Worm (Caenorhabditis elegans) whole organism, mixed stage, embryonic: Measurements from ENCODE around the gene rpb-6.

Experiments used
- M03D4.4 ChIP-seq: sonication (generic microtip); optimal IDR thresholded peaks from 2 replicates; lab custom pipeline; 2017; ENCODE audit warnings: mild to moderate bottlenecking, missing genetic modification characterization, missing compliant biosample characterization
- bed-3 ChIP-seq: fragments of 200-800 bp; sonication (Bioruptor generic); optimal IDR thresholded peaks from 3 replicates; lab custom pipeline; 2018; ENCODE audit warnings: mild to moderate bottlenecking, missing genetic modification characterization, moderate library complexity, missing compliant biosample characterization
- ceh-39 ChIP-seq: fragments of 150-350 bp; optimal IDR thresholded peaks from 2 replicates; lab custom pipeline; 2014; ENCODE audit warnings: missing biosample characterization, missing genetic modification characterization
- ceh-43 ChIP-seq: fragments of 200-800 bp; sonication (Bioruptor generic); optimal IDR thresholded peaks from 2 replicates; lab custom pipeline; 2018; ENCODE audit warnings: mild to moderate bottlenecking, missing genetic modification characterization, moderate library complexity, missing compliant biosample characterization
- ces-1 ChIP-seq: fragments of 150-350 bp; optimal IDR thresholded peaks from 2 replicates; lab custom pipeline; 2014; ENCODE audit warnings: missing biosample characterization, missing genetic modification reagents, missing genetic modification characterization
- cnd-1 ChIP-seq: fragments of 200-800 bp; sonication (Bioruptor generic); optimal IDR thresholded peaks from 2 replicates; lab custom pipeline; 2018; ENCODE audit warnings: mild to moderate bottlenecking, missing genetic modification characterization, missing compliant biosample characterization
- drap-1 ChIP-seq: fragments of 200-800 bp; sonication (Bioruptor generic); optimal IDR thresholded peaks from 3 replicates; lab custom pipeline; 2018; ENCODE audit warnings: mild to moderate bottlenecking, missing genetic modification characterization, missing compliant biosample characterization
- elt-1 ChIP-seq: sonication (generic microtip); optimal IDR thresholded peaks from 2 replicates; lab custom pipeline; 2017; ENCODE audit warnings: missing genetic modification characterization, mild to moderate bottlenecking, missing compliant biosample characterization, antibody characterized with exemption, moderate library complexity, borderline replicate concordance; ENCODE audit not compliant: insufficient read depth
- elt-3 ChIP-seq: fragments of 150-350 bp; optimal IDR thresholded peaks from 2 replicates; lab custom pipeline; 2014; ENCODE audit warnings: missing biosample characterization, missing genetic modification characterization
- flh-1 ChIP-seq: fragments of 200-800 bp; sonication (Bioruptor generic); optimal IDR thresholded peaks from 2 replicates; lab custom pipeline; 2018; ENCODE audit warnings: mild to moderate bottlenecking, missing genetic modification characterization, moderate library complexity, missing compliant biosample characterization
- ham-2 ChIP-seq: fragments of 200-800 bp; sonication (Bioruptor generic); optimal IDR thresholded peaks from 2 replicates; lab custom pipeline; 2018; ENCODE audit warnings: mild to moderate bottlenecking, missing genetic modification characterization, missing compliant biosample characterization
- lin-13 ChIP-seq: fragments of 150-350 bp; optimal IDR thresholded peaks from 2 replicates; lab custom pipeline; 2014; ENCODE audit warnings: missing biosample characterization, missing genetic modification characterization
- lsy-2 ChIP-seq: fragments of 150-350 bp; optimal IDR thresholded peaks from 2 replicates; lab custom pipeline; 2014; ENCODE audit warnings: missing biosample characterization, missing genetic modification characterization
- mep-1 ChIP-seq: fragments of 150-350 bp; optimal IDR thresholded peaks from 2 replicates; lab custom pipeline; 2017; ENCODE audit warnings: missing biosample characterization, missing genetic modification reagents, missing genetic modification characterization, inconsistent platforms
- mls-2 ChIP-seq: sonication (generic microtip); optimal IDR thresholded peaks from 2 replicates; lab custom pipeline; 2016; ENCODE audit warnings: mild to moderate bottlenecking, missing genetic modification characterization, moderate library complexity, missing compliant biosample characterization
- nhr-12 ChIP-seq: fragments of 150-350 bp; optimal IDR thresholded peaks from 2 replicates; lab custom pipeline; 2014; ENCODE audit warnings: missing biosample characterization, missing genetic modification characterization
- nhr-2 ChIP-seq: fragments of 150-350 bp; optimal IDR thresholded peaks from 2 replicates; lab custom pipeline; 2014; ENCODE audit warnings: missing biosample characterization, missing genetic modification characterization
- nhr-237 ChIP-seq: fragments of 150-350 bp; optimal IDR thresholded peaks from 2 replicates; lab custom pipeline; 2014; ENCODE audit warnings: missing biosample characterization, missing genetic modification characterization
- nhr-28 ChIP-seq: fragments of 150-350 bp; optimal IDR thresholded peaks from 2 replicates; lab custom pipeline; 2014; ENCODE audit warnings: missing biosample characterization, missing genetic modification characterization
- nhr-76 ChIP-seq: sonication (generic microtip); optimal IDR thresholded peaks from 2 replicates; lab custom pipeline; 2017; ENCODE audit warnings: missing biosample characterization, missing genetic modification characterization
- pha-4 ChIP-seq: fragments of 150-350 bp; optimal IDR thresholded peaks from 2 replicates; lab custom pipeline; 2018; ENCODE audit warnings: missing biosample characterization, missing genetic modification reagents, missing genetic modification characterization
- sem-2 ChIP-seq: fragments of 200-800 bp; sonication (Bioruptor generic); optimal IDR thresholded peaks from 2 replicates; lab custom pipeline; 2018; ENCODE audit warnings: mild to moderate bottlenecking, missing genetic modification characterization, missing compliant biosample characterization
- sptf-1 ChIP-seq: sonication (generic microtip); optimal IDR thresholded peaks from 2 replicates; lab custom pipeline; 2017; ENCODE audit warnings: mild to moderate bottlenecking, missing genetic modification characterization, moderate library complexity, missing compliant biosample characterization
- unc-120 ChIP-seq: sonication (generic microtip); optimal IDR thresholded peaks from 2 replicates; lab custom pipeline; 2017; ENCODE audit warnings: missing genetic modification characterization, missing compliant biosample characterization; ENCODE audit not compliant: poor library complexity, severe bottlenecking
- unc-39 ChIP-seq: fragments of 150-350 bp; optimal IDR thresholded peaks from 2 replicates; lab custom pipeline; 2014; ENCODE audit warnings: missing biosample characterization, missing genetic modification characterization
- unc-62 ChIP-seq: fragments of 150-350 bp; optimal IDR thresholded peaks from 2 replicates; lab custom pipeline; 2014; ENCODE audit warnings: missing biosample characterization, missing genetic modification reagents, missing genetic modification characterization
- zip-8 ChIP-seq: fragments of 150-350 bp; optimal IDR thresholded peaks from 2 replicates; lab custom pipeline; 2014; ENCODE audit warnings: missing biosample characterization, missing genetic modification characterization

Gene rpb-6

DNA sequence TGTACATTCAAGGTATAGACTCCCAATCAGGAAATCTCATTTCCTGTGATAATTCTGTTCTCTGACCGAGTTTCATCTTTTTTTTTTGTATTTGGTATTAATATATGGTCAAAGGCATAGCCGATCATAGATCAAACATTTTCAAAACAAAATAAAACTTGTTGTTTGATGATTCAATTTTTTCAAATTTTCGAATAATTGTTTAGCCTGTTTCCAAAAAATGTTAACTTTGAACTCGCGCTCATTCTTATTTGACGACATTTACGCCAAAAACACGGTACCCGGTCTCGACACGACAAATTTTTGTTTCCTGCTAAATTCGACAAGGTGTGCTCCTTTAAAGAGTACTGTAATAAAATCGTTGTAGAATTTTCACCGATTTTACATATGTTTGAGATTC, 29.6 kb downstream of the rpb-6 start:
- TF ChIP-seq unc-62 (GFP tag; lab: Kevin White, UChicago) (no peak), sptf-1 (tag; lab: Kevin White, UChicago) (no peak), nhr-12 (tag; lab: Kevin White, UChicago) (no peak), drap-1 (GFP tag; lab: Kevin White, UChicago) (no peak), ceh-43 (GFP tag; lab: Kevin White, UChicago) (no peak), ces-1 (no peak), unc-39 (no peak), bed-3 (GFP tag; lab: Kevin White, UChicago) (no peak), nhr-237 (no peak), elt-1 (tag; lab: Kevin White, UChicago) (no peak), ceh-39 (tag; lab: Kevin White, UChicago) (no peak), sem-2 (GFP tag; lab: Kevin White, UChicago) (no peak), lsy-2 (tag; lab: Kevin White, UChicago) (no peak), zip-8 (tag; lab: Kevin White, UChicago) (no peak)
- TF ChIP-seq, all 35 proteins: peak for 0

DNA sequence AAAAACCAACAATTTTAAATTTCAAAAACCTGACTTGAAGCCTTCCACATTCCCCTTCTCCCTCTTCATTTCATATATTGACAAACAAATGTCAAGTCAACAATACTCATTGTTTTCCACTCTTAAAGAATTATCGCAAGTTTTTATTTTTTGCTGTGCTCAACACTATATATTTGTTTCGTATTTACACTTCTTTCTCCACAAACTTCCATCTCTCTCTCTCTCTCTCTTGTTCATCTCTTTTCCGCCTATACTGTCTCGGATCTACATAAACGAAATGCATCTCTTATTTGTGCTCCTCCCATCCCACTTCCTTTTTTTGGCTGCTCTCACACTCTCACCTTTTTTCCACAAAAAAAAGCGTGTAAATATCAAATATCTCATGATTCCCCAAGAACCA, 33.6 kb downstream of the rpb-6 start, which contains the start of gene C14A4.12:
Gene C14A4.12, plus strand, starts transcription at position 301 of the 400 bp plus-strand sequence.
- TF ChIP-seq bed-3 (GFP tag; lab: Kevin White, UChicago) (no peak), pha-4 (peak; percentile 14), M03D4.4 (tag; lab: Kevin White, UChicago) (no peak)

DNA sequence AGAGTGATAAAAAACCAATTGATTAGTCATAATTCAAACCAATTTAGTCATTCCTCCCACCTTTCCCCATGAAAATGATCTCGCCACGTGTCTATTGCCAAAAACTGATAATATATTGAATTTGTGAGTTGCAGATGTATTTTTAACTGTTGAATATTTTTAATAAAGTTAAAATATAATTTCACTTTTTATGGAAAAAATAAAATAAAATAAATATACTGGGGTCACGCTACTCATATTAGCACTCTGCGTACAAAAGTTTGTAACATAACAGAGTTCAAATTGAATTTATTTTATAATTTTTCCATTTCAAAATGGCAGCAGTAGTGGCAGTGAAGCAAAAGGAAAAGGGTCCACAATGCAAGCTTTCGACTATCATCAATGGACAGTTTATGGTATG, 39.0 kb downstream of the rpb-6 start, which contains the start of gene C14A4.13:
Gene C14A4.13, plus strand, starts transcription at position 301 of the 400 bp plus-strand sequence.
- TF ChIP-seq nhr-2 (tag; lab: Kevin White, UChicago): no peak

DNA sequence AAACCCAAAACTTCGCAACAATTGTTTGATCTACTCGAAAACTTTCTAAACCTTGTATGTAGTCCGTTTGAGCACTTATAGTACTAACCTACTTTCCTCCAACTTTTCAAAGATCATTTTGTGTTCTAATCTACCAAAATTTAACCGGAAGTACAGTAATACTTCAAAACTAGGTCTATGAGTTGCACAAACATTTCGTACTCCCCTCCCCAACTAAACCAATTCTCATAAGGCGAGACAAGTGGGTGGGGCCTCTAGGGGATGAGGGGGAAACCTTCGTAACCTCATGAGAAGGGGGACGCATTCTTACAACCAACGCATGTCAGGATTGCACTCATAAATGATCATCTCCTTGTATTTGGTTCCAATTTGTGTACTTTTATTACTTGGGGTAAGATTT, 42.8 kb downstream of the rpb-6 start, which contains the start of gene cutl-9:
Gene cutl-9, plus strand, starts transcription at position 301 of the 400 bp plus-strand sequence.
- TF ChIP-seq mep-1 (tag; lab: Kevin White, UChicago) (no peak), elt-3 (tag; lab: Kevin White, UChicago) (no peak), cnd-1 (tag; lab: Kevin White, UChicago) (no peak), nhr-2 (tag; lab: Kevin White, UChicago) (no peak), sem-2 (GFP tag; lab: Kevin White, UChicago) (no peak), unc-120 (no peak), sptf-1 (tag; lab: Kevin White, UChicago) (no peak), lin-13 (no peak), nhr-76 (tag; lab: Kevin White, UChicago) (no peak), nhr-28 (tag; lab: Kevin White, UChicago) (no peak), zip-8 (tag; lab: Kevin White, UChicago) (no peak), ceh-43 (GFP tag; lab: Kevin White, UChicago) (no peak), drap-1 (GFP tag; lab: Kevin White, UChicago) (no peak), mls-2 (tag; lab: Kevin White, UChicago) (no peak)

ce11 chrII:10627086-10627485, 47.9 kb downstream of the rpb-6 start:
- no peak for TF ChIP-seq elt-1 (tag; lab: Kevin White, UChicago)
- no peak for TF ChIP-seq flh-1 (GFP tag; lab: Kevin White, UChicago)
- TF ChIP-seq ham-2: no peak

DNA sequence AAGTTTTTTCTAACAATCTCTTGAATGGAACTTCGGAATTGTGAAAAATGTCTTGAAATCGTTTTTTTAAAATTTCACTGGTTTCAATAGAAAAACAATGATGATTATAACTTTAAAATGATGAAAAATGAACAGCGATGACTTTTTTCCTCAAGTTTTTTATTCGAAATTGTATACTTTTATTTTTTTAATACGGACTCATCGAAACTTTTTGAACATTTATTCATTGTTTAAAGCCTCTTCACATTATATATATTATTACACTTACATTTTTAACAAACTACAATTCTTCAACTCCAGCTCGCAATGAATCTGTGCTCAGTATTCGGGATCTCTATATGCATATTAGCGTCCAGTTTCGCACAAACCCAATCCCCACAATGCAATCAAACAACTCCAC, 48.8 kb downstream of the rpb-6 start, which contains the start of gene M28.8:
Gene M28.8, plus strand, starts transcription at position 301 of the 400 bp plus-strand sequence.
- no peak for TF ChIP-seq sem-2 (GFP tag; lab: Kevin White, UChicago)
- TF ChIP-seq unc-39: no peak
